Worm (Caenorhabditis elegans): ENCODE data around the gene C07H6.2.

- TF ChIP-seq him-1 (tag; optimal IDR thresholded peaks at IDR 0.05), result no peak
- TF ChIP-seq W03F9.2 (tag; optimal IDR thresholded peaks at IDR 0.05), result no peak
- no peak for TF ChIP-seq dao-5 (tag; optimal IDR thresholded peaks at IDR 0.05)
Measured at ce11 chrIII:7491931-7492330, 28.9 kb upstream of the C07H6.2 start.
